Worm (Caenorhabditis elegans) whole organism, L4 larva: ENCODE results near the gene W07A12.8.

Experiments used
- F44E2.7 ChIP-seq: fragments of 200-800 bp; sonication (Bioruptor generic); IDR thresholded peaks from 2 replicates; pipeline ENCODE4 v2.1.2; 2022; ENCODE audit warnings: missing genetic modification characterization, missing compliant biosample characterization
- arid-1 ChIP-seq: fragments of 200-800 bp; sonication (Bioruptor generic); conservative IDR thresholded peaks from 2 replicates; pipeline ENCODE4 v1.3.6; 2022; ENCODE audit warnings: missing genetic modification reagents, missing genetic modification characterization, missing compliant biosample characterization
- ceh-28 ChIP-seq: fragments of 150-350 bp; optimal IDR thresholded peaks from 2 replicates; lab custom pipeline; 2014; ENCODE audit warnings: missing biosample characterization, missing genetic modification reagents, missing genetic modification characterization
- ceh-82 ChIP-seq: sonication (generic microtip); optimal IDR thresholded peaks from 2 replicates; lab custom pipeline; 2017; ENCODE audit warnings: missing biosample characterization, missing genetic modification characterization
- daf-19 ChIP-seq: fragments of 200-800 bp; sonication (Bioruptor generic); conservative IDR thresholded peaks from 2 replicates; pipeline ENCODE4 v1.3.6; 2022; ENCODE audit warnings: missing genetic modification characterization, missing compliant biosample characterization
- dve-1 ChIP-seq: sonication (generic microtip); optimal IDR thresholded peaks from 2 replicates; lab custom pipeline; 2017; ENCODE audit warnings: antibody characterized with exemption, mild to moderate bottlenecking, missing genetic modification characterization, missing compliant biosample characterization; ENCODE audit not compliant: insufficient read depth
- egl-27 ChIP-seq: sonication (generic microtip); optimal IDR thresholded peaks from 3 replicates; lab custom pipeline; 2017; ENCODE audit warnings: missing biosample characterization, missing genetic modification reagents, missing genetic modification characterization
- fos-1 ChIP-seq: fragments of 150-350 bp; optimal IDR thresholded peaks from 2 replicates; lab custom pipeline; 2014; ENCODE audit warnings: missing biosample characterization, missing genetic modification characterization
- jun-1 ChIP-seq: fragments of 150-350 bp; optimal IDR thresholded peaks from 2 replicates; lab custom pipeline; 2014; ENCODE audit warnings: missing biosample characterization, missing genetic modification reagents, missing genetic modification characterization
- lir-3 ChIP-seq: sonication (generic microtip); optimal IDR thresholded peaks from 2 replicates; lab custom pipeline; 2016; ENCODE audit warnings: mild to moderate bottlenecking, missing genetic modification characterization, missing compliant biosample characterization
- nhr-10 ChIP-seq: fragments of 150-350 bp; optimal IDR thresholded peaks from 2 replicates; lab custom pipeline; 2014; ENCODE audit warnings: missing biosample characterization, missing genetic modification characterization
- rbr-2 ChIP-seq: sonication (generic microtip); optimal IDR thresholded peaks from 2 replicates; lab custom pipeline; 2016; ENCODE audit warnings: missing genotype, missing genetic modification characterization, missing compliant biosample characterization
- zip-11 ChIP-seq: fragments of 200-800 bp; sonication (Bioruptor generic); IDR thresholded peaks from 2 replicates; pipeline ENCODE4 v1.3.6; 2022; ENCODE audit warnings: missing genetic modification characterization, missing compliant biosample characterization

DNA sequence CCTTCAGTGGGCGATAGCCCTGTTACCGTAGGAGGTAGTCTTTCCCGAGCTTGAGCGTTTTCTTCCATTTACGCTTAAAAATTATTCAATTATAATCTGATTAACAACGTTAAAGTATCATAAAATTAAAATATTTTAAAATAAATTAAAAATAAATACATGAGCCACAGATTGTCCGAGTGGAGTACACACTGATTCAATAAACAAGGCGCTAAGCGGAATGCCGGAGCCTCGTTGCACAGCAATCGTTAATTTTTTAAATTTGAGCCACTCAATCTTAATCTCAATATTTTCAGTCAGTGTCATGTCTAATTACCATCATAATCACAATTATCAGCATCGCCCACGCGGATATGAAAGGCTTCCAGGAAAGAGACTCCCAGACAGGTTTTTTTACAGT, 11.5 kb upstream of the W07A12.8 start, which contains the start of the genes sec-5 and pir-1:
- TF ChIP-seq dve-1, result peak; percentile 15
- no peak for TF ChIP-seq ceh-82
- TF ChIP-seq rbr-2, result no peak
- TF ChIP-seq arid-1 (GFP tag; lab: Robert Waterston, UW), result no peak
- no peak for TF ChIP-seq zip-11 (GFP tag; lab: Robert Waterston, UW)
- TF ChIP-seq jun-1, result no peak
- TF ChIP-seq lir-3 (tag; lab: Kevin White, UChicago), result no peak
- TF ChIP-seq egl-27, result no peak
- no peak for TF ChIP-seq fos-1 (tag; lab: Kevin White, UChicago)
- TF ChIP-seq nhr-10 (tag; lab: Kevin White, UChicago), result no peak
- no peak for TF ChIP-seq ceh-28 (tag; lab: Kevin White, UChicago)
- no peak for TF ChIP-seq F44E2.7
- no peak for TF ChIP-seq daf-19 (GFP tag; lab: Robert Waterston, UW)
